Worm (Caenorhabditis elegans) whole organism, L4/young adult: ENCODE results near the gene T05A7.1.

Experiments
- W03F9.2 ChIP-seq: fragments of 150-350 bp; optimal IDR thresholded peaks from 2 replicates; lab custom pipeline; 2014; ENCODE audit warnings: missing biosample characterization, missing genetic modification characterization
- him-1 ChIP-seq: sonication (generic microtip); optimal IDR thresholded peaks from 2 replicates; lab custom pipeline; 2016; ENCODE audit warnings: missing genotype, missing genetic modification reagents, missing genetic modification characterization, missing compliant biosample characterization

- no peak for TF ChIP-seq him-1 (tag; lab: Kevin White, UChicago)
- TF ChIP-seq W03F9.2 (tag; lab: Kevin White, UChicago), result no peak
Measured at ce11 chrII:4727769-4728168, 49.8 kb downstream of the T05A7.1 start, which contains the start of gene ttr-41.
